Worm (Caenorhabditis elegans) whole organism, mixed stage, embryonic: ENCODE data around the gene gpr-1.

Source experiments
- M03D4.4 ChIP-seq: sonication (generic microtip); optimal IDR thresholded peaks from 2 replicates; lab custom pipeline; 2017; ENCODE audit warnings: mild to moderate bottlenecking, missing genetic modification characterization, missing compliant biosample characterization
- bed-3 ChIP-seq: fragments of 200-800 bp; sonication (Bioruptor generic); optimal IDR thresholded peaks from 3 replicates; lab custom pipeline; 2018; ENCODE audit warnings: mild to moderate bottlenecking, missing genetic modification characterization, moderate library complexity, missing compliant biosample characterization
- blmp-1 ChIP-seq: fragments of 150-350 bp; optimal IDR thresholded peaks from 2 replicates; lab custom pipeline; 2014; ENCODE audit warnings: missing biosample characterization, missing genetic modification characterization
- ceh-39 ChIP-seq: fragments of 150-350 bp; optimal IDR thresholded peaks from 2 replicates; lab custom pipeline; 2014; ENCODE audit warnings: missing biosample characterization, missing genetic modification characterization
- ceh-43 ChIP-seq: fragments of 200-800 bp; sonication (Bioruptor generic); optimal IDR thresholded peaks from 2 replicates; lab custom pipeline; 2018; ENCODE audit warnings: mild to moderate bottlenecking, missing genetic modification characterization, moderate library complexity, missing compliant biosample characterization
- ceh-83 ChIP-seq: fragments of 200-800 bp; sonication (Bioruptor generic); optimal IDR thresholded peaks from 2 replicates; lab custom pipeline; 2018; ENCODE audit warnings: mild to moderate bottlenecking, missing genetic modification characterization, missing compliant biosample characterization
- ces-1 ChIP-seq: fragments of 150-350 bp; optimal IDR thresholded peaks from 2 replicates; lab custom pipeline; 2014; ENCODE audit warnings: missing biosample characterization, missing genetic modification reagents, missing genetic modification characterization
- cnd-1 ChIP-seq: fragments of 200-800 bp; sonication (Bioruptor generic); optimal IDR thresholded peaks from 2 replicates; lab custom pipeline; 2018; ENCODE audit warnings: mild to moderate bottlenecking, missing genetic modification characterization, missing compliant biosample characterization
- drap-1 ChIP-seq: fragments of 200-800 bp; sonication (Bioruptor generic); optimal IDR thresholded peaks from 3 replicates; lab custom pipeline; 2018; ENCODE audit warnings: mild to moderate bottlenecking, missing genetic modification characterization, missing compliant biosample characterization
- elt-1 ChIP-seq: sonication (generic microtip); optimal IDR thresholded peaks from 2 replicates; lab custom pipeline; 2017; ENCODE audit warnings: missing genetic modification characterization, mild to moderate bottlenecking, missing compliant biosample characterization, antibody characterized with exemption, moderate library complexity, borderline replicate concordance; ENCODE audit not compliant: insufficient read depth
- elt-3 ChIP-seq: fragments of 150-350 bp; optimal IDR thresholded peaks from 2 replicates; lab custom pipeline; 2014; ENCODE audit warnings: missing biosample characterization, missing genetic modification characterization
- flh-1 ChIP-seq: fragments of 200-800 bp; sonication (Bioruptor generic); optimal IDR thresholded peaks from 2 replicates; lab custom pipeline; 2018; ENCODE audit warnings: mild to moderate bottlenecking, missing genetic modification characterization, moderate library complexity, missing compliant biosample characterization
- ham-2 ChIP-seq: fragments of 200-800 bp; sonication (Bioruptor generic); optimal IDR thresholded peaks from 2 replicates; lab custom pipeline; 2018; ENCODE audit warnings: mild to moderate bottlenecking, missing genetic modification characterization, missing compliant biosample characterization
- lin-13 ChIP-seq: fragments of 150-350 bp; optimal IDR thresholded peaks from 2 replicates; lab custom pipeline; 2014; ENCODE audit warnings: missing biosample characterization, missing genetic modification characterization
- lin-32 ChIP-seq: fragments of 200-800 bp; sonication (Bioruptor generic); optimal IDR thresholded peaks from 2 replicates; lab custom pipeline; 2018; ENCODE audit warnings: mild to moderate bottlenecking, missing genetic modification characterization, missing compliant biosample characterization
- lsy-2 ChIP-seq: fragments of 150-350 bp; optimal IDR thresholded peaks from 2 replicates; lab custom pipeline; 2014; ENCODE audit warnings: missing biosample characterization, missing genetic modification characterization
- mab-5 ChIP-seq: fragments of 150-350 bp; optimal IDR thresholded peaks from 2 replicates; lab custom pipeline; 2014; ENCODE audit warnings: missing biosample characterization, missing genetic modification characterization
- mep-1 ChIP-seq: fragments of 150-350 bp; optimal IDR thresholded peaks from 2 replicates; lab custom pipeline; 2017; ENCODE audit warnings: missing biosample characterization, missing genetic modification reagents, missing genetic modification characterization, inconsistent platforms
- mls-2 ChIP-seq: sonication (generic microtip); optimal IDR thresholded peaks from 2 replicates; lab custom pipeline; 2016; ENCODE audit warnings: mild to moderate bottlenecking, missing genetic modification characterization, moderate library complexity, missing compliant biosample characterization
- nhr-12 ChIP-seq: fragments of 150-350 bp; optimal IDR thresholded peaks from 2 replicates; lab custom pipeline; 2014; ENCODE audit warnings: missing biosample characterization, missing genetic modification characterization
- nhr-2 ChIP-seq: fragments of 150-350 bp; optimal IDR thresholded peaks from 2 replicates; lab custom pipeline; 2014; ENCODE audit warnings: missing biosample characterization, missing genetic modification characterization
- nhr-237 ChIP-seq: fragments of 150-350 bp; optimal IDR thresholded peaks from 2 replicates; lab custom pipeline; 2014; ENCODE audit warnings: missing biosample characterization, missing genetic modification characterization
- nhr-28 ChIP-seq: fragments of 150-350 bp; optimal IDR thresholded peaks from 2 replicates; lab custom pipeline; 2014; ENCODE audit warnings: missing biosample characterization, missing genetic modification characterization
- nhr-76 ChIP-seq: sonication (generic microtip); optimal IDR thresholded peaks from 2 replicates; lab custom pipeline; 2017; ENCODE audit warnings: missing biosample characterization, missing genetic modification characterization
- pha-4 ChIP-seq: fragments of 150-350 bp; optimal IDR thresholded peaks from 2 replicates; lab custom pipeline; 2018; ENCODE audit warnings: missing biosample characterization, missing genetic modification reagents, missing genetic modification characterization
- sem-2 ChIP-seq: fragments of 200-800 bp; sonication (Bioruptor generic); optimal IDR thresholded peaks from 2 replicates; lab custom pipeline; 2018; ENCODE audit warnings: mild to moderate bottlenecking, missing genetic modification characterization, missing compliant biosample characterization
- sptf-1 ChIP-seq: sonication (generic microtip); optimal IDR thresholded peaks from 2 replicates; lab custom pipeline; 2017; ENCODE audit warnings: mild to moderate bottlenecking, missing genetic modification characterization, moderate library complexity, missing compliant biosample characterization
- unc-120 ChIP-seq: sonication (generic microtip); optimal IDR thresholded peaks from 2 replicates; lab custom pipeline; 2017; ENCODE audit warnings: missing genetic modification characterization, missing compliant biosample characterization; ENCODE audit not compliant: poor library complexity, severe bottlenecking
- unc-39 ChIP-seq: fragments of 150-350 bp; optimal IDR thresholded peaks from 2 replicates; lab custom pipeline; 2014; ENCODE audit warnings: missing biosample characterization, missing genetic modification characterization
- unc-62 ChIP-seq: fragments of 150-350 bp; optimal IDR thresholded peaks from 2 replicates; lab custom pipeline; 2014; ENCODE audit warnings: missing biosample characterization, missing genetic modification reagents, missing genetic modification characterization
- zip-8 ChIP-seq: fragments of 150-350 bp; optimal IDR thresholded peaks from 2 replicates; lab custom pipeline; 2014; ENCODE audit warnings: missing biosample characterization, missing genetic modification characterization
- ztf-11 ChIP-seq: fragments of 150-350 bp; optimal IDR thresholded peaks from 2 replicates; lab custom pipeline; 2014; ENCODE audit warnings: missing biosample characterization, missing genetic modification characterization

Gene gpr-1

ce11 chrIII:8596692-8597091 is 32.0 kb upstream of the gpr-1 start:
- TF ChIP-seq nhr-12 (tag; lab: Kevin White, UChicago) (no peak), blmp-1 (tag; lab: Kevin White, UChicago) (peak; percentile 73), sptf-1 (tag; lab: Kevin White, UChicago) (no peak), zip-8 (tag; lab: Kevin White, UChicago) (peak; percentile 70), ham-2 (GFP tag; lab: Kevin White, UChicago) (peak; percentile 73), drap-1 (no peak), ces-1 (peak; percentile 27), ceh-39 (tag; lab: Kevin White, UChicago) (no peak)

DNA sequence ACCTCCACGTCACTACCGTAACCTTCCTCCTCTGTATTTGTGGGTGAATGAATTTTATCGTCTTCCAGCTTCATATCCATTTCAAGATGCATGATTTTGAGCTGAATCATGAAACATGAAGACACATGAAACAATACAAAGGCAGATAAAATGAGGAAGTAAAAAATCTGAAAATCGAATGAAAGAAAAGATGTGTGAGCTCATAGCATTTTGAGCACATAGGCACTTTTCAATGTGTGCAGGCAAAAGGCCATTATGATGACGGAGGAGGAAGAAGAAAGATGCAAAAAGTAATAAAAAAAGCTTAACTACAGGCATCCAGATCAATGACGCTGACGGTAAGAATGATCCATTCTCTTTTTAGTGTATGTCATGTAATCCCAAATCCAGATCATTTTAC is 31.0 kb upstream of the gpr-1 start, which contains the start of gene ztf-30:
ztf-30 (minus strand) TSS at position 101 of the 400 bp plus-strand sequence.
- TF ChIP-seq lin-32 (GFP tag; lab: Kevin White, UChicago) (no peak), sptf-1 (tag; lab: Kevin White, UChicago) (no peak), ztf-11 (tag; lab: Kevin White, UChicago) (no peak), elt-3 (tag; lab: Kevin White, UChicago) (no peak), nhr-12 (tag; lab: Kevin White, UChicago) (no peak), lin-13 (no peak)

ce11 chrIII:8598961-8599360 is 29.8 kb upstream of the gpr-1 start:
- no peak for TF ChIP-seq ceh-43 (GFP tag; lab: Kevin White, UChicago)
- TF ChIP-seq ham-2 (GFP tag; lab: Kevin White, UChicago): peak; percentile 88
- no peak for TF ChIP-seq nhr-28 (tag; lab: Kevin White, UChicago)
- no peak for TF ChIP-seq mab-5 (tag; lab: Kevin White, UChicago)

ce11 chrIII:8602148-8602547 is 26.6 kb upstream of the gpr-1 start:
- TF ChIP-seq nhr-28 (tag; lab: Kevin White, UChicago) (no peak), lin-32 (GFP tag; lab: Kevin White, UChicago) (no peak), mep-1 (tag; lab: Kevin White, UChicago) (no peak), ham-2 (GFP tag; lab: Kevin White, UChicago) (peak; percentile 95), nhr-237 (tag; lab: Kevin White, UChicago) (no peak), ceh-83 (GFP tag; lab: Kevin White, UChicago) (no peak), zip-8 (tag; lab: Kevin White, UChicago) (peak; percentile 33), elt-1 (tag; lab: Kevin White, UChicago) (no peak), drap-1 (no peak), M03D4.4 (tag; lab: Kevin White, UChicago) (no peak), blmp-1 (tag; lab: Kevin White, UChicago) (peak; percentile 56), ces-1 (no peak), pha-4 (no peak), bed-3 (no peak), mls-2 (tag; lab: Kevin White, UChicago) (no peak)

ce11 chrIII:8605532-8605931 is 23.2 kb upstream of the gpr-1 start, which contains the start of gene C06E1.1:
C06E1.1 (plus strand) TSS chrIII:8605832.
- TF ChIP-seq nhr-237 (tag; lab: Kevin White, UChicago) (no peak), nhr-28 (tag; lab: Kevin White, UChicago) (no peak), unc-62 (GFP tag; lab: Kevin White, UChicago) (no peak), nhr-2 (tag; lab: Kevin White, UChicago) (no peak), lin-13 (no peak), mep-1 (tag; lab: Kevin White, UChicago) (no peak), unc-120 (tag; lab: Kevin White, UChicago) (no peak), drap-1 (no peak), lin-32 (GFP tag; lab: Kevin White, UChicago) (no peak), elt-3 (tag; lab: Kevin White, UChicago) (no peak), M03D4.4 (tag; lab: Kevin White, UChicago) (no peak), bed-3 (no peak), ces-1 (no peak), flh-1 (no peak), ham-2 (GFP tag; lab: Kevin White, UChicago) (no peak), nhr-12 (tag; lab: Kevin White, UChicago) (no peak), zip-8 (tag; lab: Kevin White, UChicago) (no peak)

- TF ChIP-seq unc-120 (tag; lab: Kevin White, UChicago) (no peak), lin-13 (no peak), nhr-76 (tag; lab: Kevin White, UChicago) (no peak), elt-3 (tag; lab: Kevin White, UChicago) (no peak), cnd-1 (tag; lab: Kevin White, UChicago) (no peak), nhr-237 (tag; lab: Kevin White, UChicago) (no peak), sem-2 (GFP tag; lab: Kevin White, UChicago) (no peak), lsy-2 (tag; lab: Kevin White, UChicago) (no peak), nhr-28 (tag; lab: Kevin White, UChicago) (no peak), ceh-39 (tag; lab: Kevin White, UChicago) (no peak), unc-39 (tag; lab: Kevin White, UChicago) (no peak), mls-2 (tag; lab: Kevin White, UChicago) (no peak), bed-3 (no peak), drap-1 (no peak), mab-5 (tag; lab: Kevin White, UChicago) (no peak), ztf-11 (tag; lab: Kevin White, UChicago) (no peak), ceh-43 (GFP tag; lab: Kevin White, UChicago) (no peak), flh-1 (no peak), blmp-1 (tag; lab: Kevin White, UChicago) (no peak)
These were observed 19.0 kb upstream of the gpr-1 start, which contains the start of gene C06E1.9 for ce11 chrIII:8609683-8610082. C06E1.9 (minus strand) TSS chrIII:8609783.
